Fruit fly (Drosophila melanogaster) whole organism, prepupa: ENCODE measurements around the gene CG10195.
A peak's percentile ranks its signal among the peaks of the same experiment; 100 is the strongest.

Experiments used
- Blimp-1 ChIP-seq: fragments of 200-800 bp; sonication (Bioruptor generic); optimal IDR thresholded peaks from 3 replicates; lab custom pipeline; 2017; ENCODE audit warnings: missing biosample characterization, missing genetic modification characterization, mild to moderate bottlenecking, moderate library complexity, missing genetic modification reagents
- CG11294 ChIP-seq: fragments of 200-800 bp; sonication (Bioruptor generic); IDR thresholded peaks from 2 replicates; pipeline ENCODE4 v1.3.6; 2022; ENCODE audit warnings: missing biosample characterization, missing genetic modification characterization
- CG11762 ChIP-seq: fragments of 200-800 bp; sonication (Bioruptor generic); optimal IDR thresholded peaks from 3 replicates; lab custom pipeline; 2016; ENCODE audit warnings: missing biosample characterization, missing genetic modification characterization; ENCODE audit not compliant: insufficient read depth
- CG11902 ChIP-seq: fragments of 200-800 bp; sonication (Bioruptor generic); optimal IDR thresholded peaks from 3 replicates; lab custom pipeline; 2016; ENCODE audit warnings: missing biosample characterization, missing genetic modification characterization
- CG15336 ChIP-seq: fragments of 200-800 bp; sonication (Bioruptor generic); IDR thresholded peaks from 2 replicates; pipeline ENCODE4 v1.3.6; 2022; ENCODE audit warnings: missing biosample characterization, missing genetic modification characterization
- CG1621 ChIP-seq: fragments of 200-800 bp; sonication (Bioruptor generic); optimal IDR thresholded peaks from 3 replicates; lab custom pipeline; 2018; ENCODE audit warnings: missing biosample characterization, mild to moderate bottlenecking, missing genetic modification characterization
- CG16779 ChIP-seq: fragments of 200-800 bp; sonication (Bioruptor generic); optimal IDR thresholded peaks from 3 replicates; lab custom pipeline; 2017; ENCODE audit warnings: missing biosample characterization, mild to moderate bottlenecking, missing genetic modification characterization
- CG3032 ChIP-seq: fragments of 200-800 bp; optimal IDR thresholded peaks from 2 replicates; lab custom pipeline; 2019; ENCODE audit warnings: missing biosample characterization, mild to moderate bottlenecking, missing genetic modification characterization, moderate library complexity
- CG31627 ChIP-seq: fragments of 200-800 bp; sonication (Bioruptor generic); optimal IDR thresholded peaks from 3 replicates; lab custom pipeline; 2016; ENCODE audit warnings: missing biosample characterization, missing genetic modification characterization
- CG34406 ChIP-seq: fragments of 200-800 bp; sonication (Bioruptor generic); optimal IDR thresholded peaks from 3 replicates; lab custom pipeline; 2016; ENCODE audit warnings: missing biosample characterization, missing genetic modification characterization
- CG3919 ChIP-seq: fragments of 200-800 bp; sonication (Bioruptor generic); optimal IDR thresholded peaks from 3 replicates; lab custom pipeline; 2016; ENCODE audit warnings: missing biosample characterization, missing genetic modification characterization
- CG4318 ChIP-seq: fragments of 200-800 bp; sonication (Bioruptor generic); optimal IDR thresholded peaks from 3 replicates; lab custom pipeline; 2017; ENCODE audit warnings: missing biosample characterization, mild to moderate bottlenecking, missing genetic modification characterization
- CG6163 ChIP-seq: fragments of 200-800 bp; sonication (Bioruptor generic); IDR thresholded peaks from 3 replicates; pipeline ENCODE4 v1.3.6; 2022; ENCODE audit warnings: missing biosample characterization, missing genetic modification characterization
- CG6276 ChIP-seq: fragments of 200-800 bp; sonication (Bioruptor generic); optimal IDR thresholded peaks from 2 replicates; lab custom pipeline; 2017; ENCODE audit warnings: missing biosample characterization, mild to moderate bottlenecking, missing genetic modification characterization
- CG6792 ChIP-seq: fragments of 200-800 bp; sonication (Bioruptor generic); optimal IDR thresholded peaks from 3 replicates; lab custom pipeline; 2016; ENCODE audit warnings: missing biosample characterization, missing genetic modification characterization
- CG6854 ChIP-seq: fragments of 200-800 bp; sonication (Bioruptor generic); optimal IDR thresholded peaks from 2 replicates; lab custom pipeline; 2017; ENCODE audit warnings: missing biosample characterization, mild to moderate bottlenecking, missing genetic modification characterization
- CG8119 ChIP-seq: fragments of 200-800 bp; sonication (Bioruptor generic); IDR thresholded peaks from 3 replicates; pipeline ENCODE4 v1.3.6; 2022; ENCODE audit warnings: missing biosample characterization, missing genetic modification characterization
- CG8319 ChIP-seq: fragments of 200-800 bp; sonication (Bioruptor generic); optimal IDR thresholded peaks from 3 replicates; lab custom pipeline; 2016; ENCODE audit warnings: missing biosample characterization, missing genetic modification characterization
- CG8632 ChIP-seq: fragments of 200-800 bp; sonication (Bioruptor generic); optimal IDR thresholded peaks from 3 replicates; lab custom pipeline; 2016; ENCODE audit warnings: missing biosample characterization, missing genetic modification characterization
- Eip78C ChIP-seq: fragments of 200-800 bp; sonication (Bioruptor generic); peaks from one replicate; lab custom pipeline; 2016; ENCODE audit warnings: missing biosample characterization, missing genetic modification characterization
- Eip93F ChIP-seq: fragments of 200-800 bp; sonication (Bioruptor generic); optimal IDR thresholded peaks from 2 replicates; lab custom pipeline; 2016; ENCODE audit warnings: missing biosample characterization, mild to moderate bottlenecking, missing genetic modification characterization
- Hr38 ChIP-seq: sonication (Bioruptor generic); optimal IDR thresholded peaks from 2 replicates; lab custom pipeline; 2016; ENCODE audit warnings: missing biosample characterization, missing genetic modification characterization
- Hr4 ChIP-seq: fragments of 200-800 bp; sonication (Bioruptor generic); optimal IDR thresholded peaks from 3 replicates; lab custom pipeline; 2016; ENCODE audit warnings: missing biosample characterization, missing genetic modification characterization
- Met ChIP-seq: fragments of 200-800 bp; sonication (Bioruptor generic); optimal IDR thresholded peaks from 3 replicates; lab custom pipeline; 2016; ENCODE audit warnings: missing biosample characterization, missing genetic modification characterization
- OdsH ChIP-seq: fragments of 200-800 bp; sonication (Bioruptor generic); optimal IDR thresholded peaks from 3 replicates; lab custom pipeline; 2016; ENCODE audit warnings: missing biosample characterization, missing genetic modification characterization
- Sox14 ChIP-seq: fragments of 200-800 bp; sonication (Bioruptor generic); optimal IDR thresholded peaks from 3 replicates; lab custom pipeline; 2016; ENCODE audit warnings: missing biosample characterization, missing genetic modification characterization
- Sox15 ChIP-seq: fragments of 200-800 bp; sonication (Bioruptor generic); optimal IDR thresholded peaks from 3 replicates; lab custom pipeline; 2016; ENCODE audit warnings: missing biosample characterization, missing genetic modification characterization
- achi ChIP-seq: fragments of 200-800 bp; sonication (Bioruptor generic); optimal IDR thresholded peaks from 3 replicates; lab custom pipeline; 2016; ENCODE audit warnings: missing biosample characterization, missing genetic modification characterization
- cyc ChIP-seq: fragments of 200-800 bp; sonication (Bioruptor generic); optimal IDR thresholded peaks from 3 replicates; lab custom pipeline; 2016; ENCODE audit warnings: missing biosample characterization, missing genetic modification characterization
- dsx ChIP-seq: fragments of 200-800 bp; optimal IDR thresholded peaks from 3 replicates; lab custom pipeline; 2019; ENCODE audit warnings: missing biosample characterization, mild to moderate bottlenecking, missing genetic modification characterization, moderate library complexity; ENCODE audit not compliant: poor library complexity, severe bottlenecking
- eg ChIP-seq: fragments of 200-800 bp; sonication (Bioruptor generic); IDR thresholded peaks from 3 replicates; pipeline ENCODE4 v1.3.6; 2022; ENCODE audit warnings: missing biosample characterization, missing genetic modification characterization
- esn ChIP-seq: fragments of 200-800 bp; sonication (Bioruptor generic); optimal IDR thresholded peaks from 2 replicates; lab custom pipeline; 2016; ENCODE audit warnings: missing biosample characterization, mild to moderate bottlenecking, missing genetic modification characterization, moderate library complexity
- fd85E ChIP-seq: fragments of 200-800 bp; sonication (Bioruptor generic); optimal IDR thresholded peaks from 3 replicates; lab custom pipeline; 2016; ENCODE audit warnings: missing biosample characterization, missing genetic modification characterization
- fkh ChIP-seq: fragments of 200-800 bp; sonication (Bioruptor generic); optimal IDR thresholded peaks from 3 replicates; lab custom pipeline; 2017; ENCODE audit warnings: missing biosample characterization, mild to moderate bottlenecking, missing genetic modification characterization, moderate library complexity
- lz ChIP-seq: fragments of 200-800 bp; sonication (Bioruptor generic); optimal IDR thresholded peaks from 3 replicates; lab custom pipeline; 2016; ENCODE audit warnings: missing biosample characterization, missing genetic modification characterization
- net ChIP-seq: fragments of 200-800 bp; sonication (Bioruptor generic); optimal IDR thresholded peaks from 3 replicates; lab custom pipeline; 2016; ENCODE audit warnings: missing biosample characterization, missing genetic modification characterization
- pdm3 ChIP-seq: fragments of 200-800 bp; sonication (Bioruptor generic); optimal IDR thresholded peaks from 3 replicates; lab custom pipeline; 2016; ENCODE audit warnings: missing biosample characterization, missing genetic modification characterization
- ss ChIP-seq, 2 experiments: fragments of 200-800 bp; sonication (Bioruptor generic); optimal IDR thresholded peaks; 2 replicates in 1 of 2; 3 replicates in 1 of 2; lab custom pipeline; 2017 to 2018; ENCODE audit warnings: mild to moderate bottlenecking in 2 of 2, missing biosample characterization in 2 of 2, missing genetic modification characterization in 2 of 2, moderate library complexity in 1 of 2
- svp ChIP-seq: fragments of 200-800 bp; sonication (Bioruptor generic); peaks from one replicate; lab custom pipeline; 2016; ENCODE audit warnings: missing biosample characterization, missing genetic modification characterization
- vri ChIP-seq: fragments of 200-800 bp; sonication (Bioruptor generic); optimal IDR thresholded peaks from 3 replicates; lab custom pipeline; 2016; ENCODE audit warnings: missing biosample characterization, mild to moderate bottlenecking, missing genetic modification characterization

CG10195 gene

dm6 chr2L:19492934-19493686 is 8.6 kb upstream of the CG10195 start, which contains the start of the genes swm and Ctu2 (continued):
- no peak for TF ChIP-seq CG11762 (GFP tag; lab: Kevin White, UChicago)
- no peak for TF ChIP-seq OdsH
- no peak for TF ChIP-seq CG16779 (tag; lab: Kevin White, UChicago)
- TF ChIP-seq Hr4 (GFP tag; lab: Kevin White, UChicago), result no peak
- TF ChIP-seq achi (GFP tag; lab: Kevin White, UChicago), result peak; percentile 58
- TF ChIP-seq vri (GFP tag; lab: Kevin White, UChicago), result no peak
- no peak for TF ChIP-seq fd85E
- no peak for TF ChIP-seq Eip78C (GFP tag; lab: Kevin White, UChicago)
- TF ChIP-seq lz (GFP tag; lab: Kevin White, UChicago), result peak; percentile 37
- TF ChIP-seq CG6276 (GFP tag; lab: Kevin White, UChicago), result no peak
- no peak for TF ChIP-seq Blimp-1 (GFP tag; lab: Kevin White, UChicago)
- TF ChIP-seq dsx, result no peak
- TF ChIP-seq, all 60 proteins: peak for 9

DNA sequence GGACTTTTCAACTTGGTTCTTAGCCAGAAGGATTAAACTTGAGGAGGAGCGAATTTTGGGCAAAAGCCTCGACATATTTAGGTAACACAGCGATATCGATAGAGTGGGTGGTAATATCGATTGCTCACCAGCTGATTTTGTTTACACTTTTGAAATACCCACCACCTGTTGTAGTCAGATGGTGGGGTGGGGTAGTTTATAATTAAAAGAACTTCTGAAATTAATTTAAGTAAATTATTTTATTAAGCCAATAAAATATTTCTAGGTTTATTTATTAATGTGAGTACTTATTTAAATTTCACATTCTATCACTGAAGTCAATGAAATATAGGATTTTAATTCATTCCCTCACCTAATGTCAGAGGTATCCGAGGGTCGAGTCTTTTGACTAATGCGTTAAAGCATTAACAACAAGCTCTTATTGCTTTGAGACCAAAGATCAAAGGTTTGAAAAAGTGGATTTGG is 5.5 kb upstream of the CG10195 start, which contains the start of the genes CG10194 and CG18094:
Gene CG10194, minus strand, starts transcription at position 108 of the 465 bp plus-strand sequence.
Gene CG18094, plus strand, starts transcription at position 266 of the 465 bp plus-strand sequence.
- TF ChIP-seq CG11294 (GFP tag; lab: Robert Waterston, UW), result peak; percentile 25; the same call in 1 of the 2 replicates
- peak; percentile 53 for TF ChIP-seq lz (GFP tag; lab: Kevin White, UChicago)
- no peak for TF ChIP-seq net
- TF ChIP-seq Hr38, result no peak
- no peak for TF ChIP-seq achi (GFP tag; lab: Kevin White, UChicago)
- TF ChIP-seq CG8319 (GFP tag; lab: Kevin White, UChicago), result peak; percentile 7
- TF ChIP-seq Sox14, result no peak
- TF ChIP-seq vri (GFP tag; lab: Kevin White, UChicago), result no peak
- peak; percentile 9 for TF ChIP-seq CG6854 (GFP tag; lab: Kevin White, UChicago)
- TF ChIP-seq CG1621, result no peak
- TF ChIP-seq CG6792 (GFP tag; lab: Kevin White, UChicago), result peak; percentile 62
- TF ChIP-seq Hr4 (GFP tag; lab: Kevin White, UChicago), result peak; percentile 71
- TF ChIP-seq CG6163, result 0 out of 3 replicates have a peak, but pooled peaks have one; percentile 10
- TF ChIP-seq Met (GFP tag; lab: Kevin White, UChicago), result no peak
- TF ChIP-seq pdm3 (GFP tag; lab: Kevin White, UChicago), result no peak
- no peak for TF ChIP-seq fd85E
- TF ChIP-seq cyc (GFP tag; lab: Kevin White, UChicago), result peak; percentile 60
- peak; percentile 48; the same call in 1 of the 2 replicates for TF ChIP-seq CG15336 (GFP tag; lab: Robert Waterston, UW)
- TF ChIP-seq Sox15, result peak; percentile 11
- no peak for TF ChIP-seq Eip78C (GFP tag; lab: Kevin White, UChicago)
- TF ChIP-seq CG16779 (tag; lab: Kevin White, UChicago), result no peak
- peak; percentile 1 for TF ChIP-seq Eip93F (GFP tag; lab: Kevin White, UChicago)
- peak; percentile 60; the same call in 2 of the 3 replicates for TF ChIP-seq CG8119
- no peak for TF ChIP-seq CG3032 (tag; lab: Kevin White, UChicago)
- TF ChIP-seq CG11902 (GFP tag; lab: Kevin White, UChicago), result peak; percentile 8
- peak; percentile 78 for TF ChIP-seq esn
- TF ChIP-seq CG6276 (GFP tag; lab: Kevin White, UChicago), result no peak
- TF ChIP-seq Blimp-1 (GFP tag; lab: Kevin White, UChicago), result no peak
- TF ChIP-seq CG34406 (GFP tag; lab: Kevin White, UChicago), result peak; percentile 57
- no peak for TF ChIP-seq ss (GFP tag; optimal IDR thresholded peaks at IDR 0.05; lab: Kevin White, UChicago)
- TF ChIP-seq CG11762 (GFP tag; lab: Kevin White, UChicago), result no peak
- peak; percentile 86 for TF ChIP-seq svp (GFP tag; lab: Kevin White, UChicago)
- no peak for TF ChIP-seq dsx
- no peak for TF ChIP-seq fkh (GFP tag; lab: Kevin White, UChicago)
- TF ChIP-seq CG31627 (GFP tag; lab: Kevin White, UChicago), result peak; percentile 49
- TF ChIP-seq CG3919, result no peak
- peak; percentile 59 for TF ChIP-seq CG8632
- peak; percentile 63; the same call in 2 of the 3 replicates for TF ChIP-seq eg (GFP tag; lab: Robert Waterston, UW)
- TF ChIP-seq CG4318, result no peak
